Worm (Caenorhabditis elegans) whole organism, late embryonic: ENCODE measurements around the gene dsl-5.

Experiments
- C08G9.2 ChIP-seq: sonication (generic microtip); optimal IDR thresholded peaks from 2 replicates; lab custom pipeline; 2016; ENCODE audit warnings: mild to moderate bottlenecking, missing genetic modification characterization, moderate library complexity, missing compliant biosample characterization
- C38D4.7 ChIP-seq: fragments of 200-800 bp; sonication (Bioruptor generic); optimal IDR thresholded peaks from 2 replicates; lab custom pipeline; 2018; ENCODE audit warnings: mild to moderate bottlenecking, missing genetic modification characterization, moderate library complexity, missing compliant biosample characterization
- T23F11.4 ChIP-seq: fragments of 200-800 bp; sonication (Bioruptor generic); optimal IDR thresholded peaks from 2 replicates; lab custom pipeline; 2018; ENCODE audit warnings: mild to moderate bottlenecking, missing genetic modification characterization, missing compliant biosample characterization
- Y22D7AL.16 ChIP-seq: sonication (generic microtip); optimal IDR thresholded peaks from 2 replicates; lab custom pipeline; 2016; ENCODE audit warnings: missing genetic modification characterization, missing compliant biosample characterization
- ahr-1 ChIP-seq: sonication (generic microtip); optimal IDR thresholded peaks from 2 replicates; lab custom pipeline; 2016; ENCODE audit warnings: missing genetic modification characterization, missing compliant biosample characterization
- ceh-14 ChIP-seq: sonication (generic microtip); optimal IDR thresholded peaks from 2 replicates; lab custom pipeline; 2016; ENCODE audit warnings: missing genotype, missing genetic modification characterization, missing compliant biosample characterization
- ceh-2 ChIP-seq: sonication (generic microtip); optimal IDR thresholded peaks from 2 replicates; lab custom pipeline; 2016; ENCODE audit warnings: missing genotype, missing genetic modification characterization, missing compliant biosample characterization
- ceh-22 ChIP-seq: sonication (generic microtip); optimal IDR thresholded peaks from 2 replicates; lab custom pipeline; 2017; ENCODE audit warnings: missing biosample characterization, missing genetic modification characterization
- ceh-30 ChIP-seq: fragments of 150-350 bp; optimal IDR thresholded peaks from 2 replicates; lab custom pipeline; 2014; ENCODE audit warnings: missing biosample characterization, missing genetic modification characterization
- ceh-34 ChIP-seq: sonication (generic microtip); optimal IDR thresholded peaks from 2 replicates; lab custom pipeline; 2016; ENCODE audit warnings: mild to moderate bottlenecking, missing genetic modification characterization, missing compliant biosample characterization
- ceh-48 ChIP-seq: sonication (generic microtip); optimal IDR thresholded peaks from 2 replicates; lab custom pipeline; 2016; ENCODE audit warnings: missing genetic modification characterization, inconsistent platforms, missing compliant biosample characterization
- ceh-6 ChIP-seq: fragments of 200-800 bp; sonication (Bioruptor generic); optimal IDR thresholded peaks from 2 replicates; lab custom pipeline; 2018; ENCODE audit warnings: mild to moderate bottlenecking, missing genetic modification characterization, missing compliant biosample characterization
- che-1 ChIP-seq: sonication (generic microtip); optimal IDR thresholded peaks from 2 replicates; lab custom pipeline; 2016; ENCODE audit warnings: mild to moderate bottlenecking, missing genetic modification characterization, missing compliant biosample characterization
- dmd-4 ChIP-seq: sonication (generic microtip); optimal IDR thresholded peaks from 2 replicates; lab custom pipeline; 2016; ENCODE audit warnings: borderline replicate concordance, missing genetic modification characterization, missing compliant biosample characterization
- dve-1 ChIP-seq: sonication (generic microtip); optimal IDR thresholded peaks from 2 replicates; lab custom pipeline; 2017; ENCODE audit warnings: antibody characterized with exemption, mild to moderate bottlenecking, missing genetic modification characterization, missing compliant biosample characterization
- elt-2 ChIP-seq: sonication (generic microtip); optimal IDR thresholded peaks from 2 replicates; lab custom pipeline; 2016; ENCODE audit warnings: missing genetic modification reagents, missing genetic modification characterization, missing compliant biosample characterization
- elt-4 ChIP-seq: sonication (generic microtip); optimal IDR thresholded peaks from 2 replicates; lab custom pipeline; 2016; ENCODE audit warnings: missing genetic modification characterization, missing compliant biosample characterization
- ets-4 ChIP-seq: sonication (generic microtip); optimal IDR thresholded peaks from 2 replicates; lab custom pipeline; 2016; ENCODE audit warnings: missing genetic modification characterization, missing compliant biosample characterization
- fax-1 ChIP-seq: sonication (generic microtip); optimal IDR thresholded peaks from 2 replicates; lab custom pipeline; 2016; ENCODE audit warnings: missing genotype, missing genetic modification characterization, missing compliant biosample characterization
- hlh-13 ChIP-seq: fragments of 200-800 bp; sonication (Bioruptor generic); optimal IDR thresholded peaks from 2 replicates; lab custom pipeline; 2018; ENCODE audit warnings: mild to moderate bottlenecking, missing genetic modification characterization, missing compliant biosample characterization
- hlh-15 ChIP-seq: sonication (generic microtip); optimal IDR thresholded peaks from 2 replicates; lab custom pipeline; 2016; ENCODE audit warnings: missing genetic modification characterization, missing compliant biosample characterization
- hlh-30 ChIP-seq: sonication (generic microtip); optimal IDR thresholded peaks from 2 replicates; lab custom pipeline; 2017; ENCODE audit warnings: antibody characterized with exemption, missing genetic modification characterization, missing compliant biosample characterization; ENCODE audit not compliant: insufficient read depth
- hlh-6 ChIP-seq: sonication (generic microtip); optimal IDR thresholded peaks from 2 replicates; lab custom pipeline; 2016; ENCODE audit warnings: missing genotype, missing genetic modification characterization, missing compliant biosample characterization
- hlh-8 ChIP-seq: sonication (generic microtip); optimal IDR thresholded peaks from 2 replicates; lab custom pipeline; 2016; ENCODE audit warnings: missing genotype, missing genetic modification characterization, missing compliant biosample characterization
- lim-6 ChIP-seq: sonication (generic microtip); optimal IDR thresholded peaks from 2 replicates; lab custom pipeline; 2016; ENCODE audit warnings: missing genetic modification characterization, missing compliant biosample characterization
- lin-11 ChIP-seq: fragments of 200-800 bp; sonication (Bioruptor generic); optimal IDR thresholded peaks from 2 replicates; lab custom pipeline; 2018; ENCODE audit warnings: mild to moderate bottlenecking, missing genetic modification characterization, missing compliant biosample characterization
- madf-2 ChIP-seq: sonication (generic microtip); optimal IDR thresholded peaks from 2 replicates; lab custom pipeline; 2017; ENCODE audit warnings: missing genetic modification characterization, missing compliant biosample characterization
- mec-3 ChIP-seq: sonication (generic microtip); optimal IDR thresholded peaks from 2 replicates; lab custom pipeline; 2016; ENCODE audit warnings: borderline replicate concordance, missing genetic modification characterization, missing compliant biosample characterization
- nfya-1 ChIP-seq: sonication (generic microtip); optimal IDR thresholded peaks from 2 replicates; lab custom pipeline; 2017; ENCODE audit warnings: missing genetic modification characterization, mild to moderate bottlenecking, missing compliant biosample characterization, antibody characterized with exemption, moderate library complexity
- nhr-232 ChIP-seq: sonication (generic microtip); optimal IDR thresholded peaks from 2 replicates; lab custom pipeline; 2016; ENCODE audit warnings: missing genetic modification characterization, missing compliant biosample characterization
- npax-4 ChIP-seq: sonication (generic microtip); optimal IDR thresholded peaks from 2 replicates; lab custom pipeline; 2016; ENCODE audit warnings: missing genetic modification characterization, missing compliant biosample characterization
- odd-2 ChIP-seq: sonication (generic microtip); optimal IDR thresholded peaks from 2 replicates; lab custom pipeline; 2017; ENCODE audit warnings: antibody characterized with exemption, mild to moderate bottlenecking, missing genetic modification characterization, missing compliant biosample characterization
- pax-1 ChIP-seq: fragments of 150-350 bp; optimal IDR thresholded peaks from 2 replicates; lab custom pipeline; 2014; ENCODE audit warnings: missing biosample characterization, missing genetic modification characterization
- pha-2 ChIP-seq: sonication (generic microtip); optimal IDR thresholded peaks from 2 replicates; lab custom pipeline; 2017; ENCODE audit warnings: mild to moderate bottlenecking, missing genetic modification characterization, missing compliant biosample characterization
- pqm-1 ChIP-seq: sonication (generic microtip); optimal IDR thresholded peaks from 2 replicates; lab custom pipeline; 2016; ENCODE audit warnings: missing genetic modification characterization, missing compliant biosample characterization
- sox-2 ChIP-seq: fragments of 200-800 bp; sonication (Bioruptor generic); IDR thresholded peaks from 2 replicates; pipeline ENCODE4 v1.3.6; 2022; ENCODE audit warnings: missing genetic modification reagents, missing genetic modification characterization, missing compliant biosample characterization
- tbx-2 ChIP-seq: sonication (generic microtip); optimal IDR thresholded peaks from 2 replicates; lab custom pipeline; 2016; ENCODE audit warnings: missing genetic modification characterization, missing compliant biosample characterization
- ttx-3 ChIP-seq: sonication (generic microtip); optimal IDR thresholded peaks from 2 replicates; lab custom pipeline; 2016; ENCODE audit warnings: missing genetic modification reagents, missing genetic modification characterization, missing compliant biosample characterization
- unc-86 ChIP-seq: sonication (generic microtip); optimal IDR thresholded peaks from 2 replicates; lab custom pipeline; 2016; ENCODE audit warnings: missing genetic modification characterization, missing compliant biosample characterization
- zip-5 ChIP-seq: sonication (generic microtip); optimal IDR thresholded peaks from 2 replicates; lab custom pipeline; 2016; ENCODE audit warnings: missing genetic modification characterization, missing compliant biosample characterization

Gene dsl-5

ce11 chrIV:11656144-11656780 is 35.5 kb upstream of the dsl-5 start, which contains the start of gene ZK809.5:
Gene ZK809.5, plus strand, starts transcription at chrIV:11656730.
- TF ChIP-seq nfya-1 (peak; percentile 12), elt-2 (tag; lab: Kevin White, UChicago) (peak; percentile 9), ceh-34 (tag; lab: Kevin White, UChicago) (no peak), sox-2 (no peak)

ce11 chrIV:11655370-11655769 is 34.6 kb upstream of the dsl-5 start, which contains the start of gene ent-1:
Gene ent-1, minus strand, starts transcription at chrIV:11655470.
- TF ChIP-seq T23F11.4 (GFP tag; lab: Kevin White, UChicago) = no peak
- TF ChIP-seq ets-4 (tag; lab: Kevin White, UChicago) = no peak
- TF ChIP-seq Y22D7AL.16 = no peak
- no peak for TF ChIP-seq fax-1
- TF ChIP-seq pqm-1 (tag; lab: Kevin White, UChicago) = no peak
- TF ChIP-seq C08G9.2 = no peak
- TF ChIP-seq hlh-6 = no peak
- no peak for TF ChIP-seq C38D4.7 (GFP tag; lab: Kevin White, UChicago)
- TF ChIP-seq lim-6 (tag; lab: Kevin White, UChicago) = no peak
- no peak for TF ChIP-seq pax-1 (tag; lab: Kevin White, UChicago)
- TF ChIP-seq elt-4 (tag; lab: Kevin White, UChicago) = no peak
- TF ChIP-seq hlh-30 (tag; lab: Kevin White, UChicago) = no peak
- no peak for TF ChIP-seq lin-11
- no peak for TF ChIP-seq hlh-13
- no peak for TF ChIP-seq ahr-1
- no peak for TF ChIP-seq ceh-30
- no peak for TF ChIP-seq ttx-3 (tag; lab: Kevin White, UChicago)
- TF ChIP-seq pha-2 (tag; lab: Kevin White, UChicago) = no peak

- TF ChIP-seq mec-3 (tag; lab: Kevin White, UChicago) = no peak
- no peak for TF ChIP-seq ceh-2 (tag; lab: Kevin White, UChicago)
- TF ChIP-seq nfya-1 = no peak
- TF ChIP-seq madf-2 (tag; lab: Kevin White, UChicago) = no peak
- TF ChIP-seq che-1 (tag; lab: Kevin White, UChicago) = no peak
- no peak for TF ChIP-seq hlh-13
- no peak for TF ChIP-seq tbx-2
- TF ChIP-seq pax-1 (tag; lab: Kevin White, UChicago) = no peak
- TF ChIP-seq ceh-22 (tag; lab: Kevin White, UChicago) = no peak
- no peak for TF ChIP-seq ceh-34 (tag; lab: Kevin White, UChicago)
- TF ChIP-seq dve-1 (tag; lab: Kevin White, UChicago) = no peak
- TF ChIP-seq fax-1 = no peak
- no peak for TF ChIP-seq ceh-14 (tag; lab: Kevin White, UChicago)
- TF ChIP-seq hlh-6 = no peak
- TF ChIP-seq npax-4 = no peak
- TF ChIP-seq elt-2 (tag; lab: Kevin White, UChicago) = no peak
Observed at ce11 chrIV:11651965-11652453, 31.2 kb upstream of the dsl-5 start, which contains the start of the genes acl-3 and ndub-6. Gene acl-3, minus strand, starts transcription at chrIV:11652023. Gene ndub-6, plus strand, starts transcription at chrIV:11652403.

- TF ChIP-seq ceh-30 (no peak), ceh-6 (GFP tag; lab: Kevin White, UChicago) (no peak), hlh-15 (tag; lab: Kevin White, UChicago) (no peak), unc-86 (tag; lab: Kevin White, UChicago) (no peak), odd-2 (tag; lab: Kevin White, UChicago) (no peak), zip-5 (no peak), ceh-22 (tag; lab: Kevin White, UChicago) (no peak), dve-1 (tag; lab: Kevin White, UChicago) (no peak), ttx-3 (tag; lab: Kevin White, UChicago) (no peak), ceh-48 (no peak), dmd-4 (tag; lab: Kevin White, UChicago) (no peak), che-1 (tag; lab: Kevin White, UChicago) (no peak), hlh-8 (no peak), nhr-232 (tag; lab: Kevin White, UChicago) (no peak), lim-6 (tag; lab: Kevin White, UChicago) (no peak), hlh-6 (no peak)
Observed at ce11 chrIV:11650344-11650743, 29.5 kb upstream of the dsl-5 start.
